Fruit fly (Drosophila melanogaster) whole organism, embryonic: Measurements from ENCODE around the gene CG31287.

Experiments
- CG14965 ChIP-seq: fragments of 200-800 bp; sonication (Bioruptor generic); optimal IDR thresholded peaks from 2 replicates; lab custom pipeline; 2016; ENCODE audit warnings: missing biosample characterization, missing genetic modification characterization, borderline replicate concordance
- ken ChIP-seq: fragments of 200-800 bp; sonication (Bioruptor generic); IDR thresholded peaks from 3 replicates; pipeline ENCODE4 v1.3.6; 2022; ENCODE audit warnings: missing biosample characterization, missing genetic modification characterization
- onecut ChIP-seq: fragments of 200-800 bp; sonication (Bioruptor generic); IDR thresholded peaks from 2 replicates; pipeline ENCODE4 v1.3.6; 2022; ENCODE audit warnings: missing biosample characterization, missing genetic modification characterization
- pan ChIP-seq, 4 experiments: fragments of >200 bp in 3 of 4; fragments of 200-800 bp in 1 of 4; sonication (Bioruptor generic) in 1 of 4; optimal IDR thresholded peaks in 3 of 4; IDR thresholded peaks in 1 of 4; 2 replicates each; pipeline versions ENCODE4 v1.3.6 to Lab custom; 2017 to 2022; ENCODE audit warnings: missing biosample characterization in 2 of 4, missing genetic modification characterization in 2 of 4, mixed read lengths in 1 of 4

DNA sequence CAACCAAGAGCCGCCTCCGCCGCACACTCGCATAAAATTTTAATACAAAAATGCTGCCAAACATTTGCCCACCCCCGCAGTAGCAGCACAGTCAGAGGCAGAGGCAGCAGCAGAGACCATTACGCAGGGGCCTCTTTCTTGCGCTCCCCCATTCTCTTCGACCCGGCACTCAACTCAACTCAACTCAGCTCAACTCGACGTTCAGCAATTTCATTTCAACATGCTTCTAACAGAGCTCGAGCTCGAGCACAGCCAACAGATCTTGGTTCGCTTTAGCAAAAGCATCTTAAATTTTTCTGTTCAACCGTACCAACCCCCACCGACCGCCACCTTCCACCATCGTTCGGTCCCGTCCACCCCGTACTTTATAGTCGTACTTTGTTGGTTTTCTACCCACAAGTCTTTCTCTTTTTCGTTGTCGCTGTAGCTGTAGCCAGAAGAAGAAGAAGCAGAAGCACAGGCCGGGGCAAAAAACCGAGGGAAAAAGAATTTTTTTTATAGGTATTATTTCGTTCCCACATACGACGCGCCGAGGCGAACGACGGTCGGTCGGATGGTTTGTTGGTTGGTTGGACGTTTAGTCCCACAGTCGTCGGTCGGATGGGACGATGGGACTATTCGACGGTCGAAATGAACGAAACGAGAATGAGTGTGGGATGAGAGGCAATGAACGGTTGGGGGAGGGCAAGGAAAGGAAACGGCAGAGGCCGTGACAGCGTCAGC lies 32.2 kb downstream of the CG31287 start:
- TF ChIP-seq pan (optimal IDR thresholded peaks at IDR 0.05; lab: Kevin White, UChicago) (no peak), pan (GFP tag; optimal IDR thresholded peaks at IDR 0.05 in 1 of 2, IDR thresholded peaks at IDR 0.05 in 1 of 2) (no peak), onecut (GFP tag; lab: Robert Waterston, UW) (no peak), ken (GFP tag; lab: Robert Waterston, UW) (no peak), CG14965 (GFP tag; lab: Kevin White, UChicago) (no peak)
